Fruit fly (Drosophila melanogaster) whole organism, embryonic: ENCODE measurements around the gene Sik2.
A peak's percentile ranks its signal among the peaks of the same experiment; 100 is the strongest.

Source experiments
- Ada2b ChIP-seq: fragments of 200-800 bp; sonication (Bioruptor generic); IDR thresholded peaks from 2 replicates; pipeline ENCODE4 v1.3.6; 2022; ENCODE audit warnings: missing biosample characterization, missing genetic modification characterization
- Atf6 ChIP-seq: fragments of 200-800 bp; sonication (Bioruptor generic); IDR thresholded peaks from 2 replicates; pipeline ENCODE4 v1.3.6; 2022; ENCODE audit warnings: missing biosample characterization, missing genetic modification characterization
- CG11723 ChIP-seq: fragments of 200-800 bp; sonication (Bioruptor generic); optimal IDR thresholded peaks from 2 replicates; lab custom pipeline; 2017; ENCODE audit warnings: missing biosample characterization, mild to moderate bottlenecking, missing genetic modification characterization
- CG12744 ChIP-seq: fragments of 200-800 bp; sonication (Bioruptor generic); optimal IDR thresholded peaks from 2 replicates; lab custom pipeline; 2016; ENCODE audit warnings: missing biosample characterization, missing genetic modification characterization
- CG15269 ChIP-seq: fragments of 200-800 bp; sonication (Bioruptor generic); optimal IDR thresholded peaks from 2 replicates; lab custom pipeline; 2018; ENCODE audit warnings: missing biosample characterization, mild to moderate bottlenecking, missing genetic modification characterization, moderate library complexity
- CG1529 ChIP-seq: fragments of 200-800 bp; sonication (Bioruptor generic); optimal IDR thresholded peaks from 3 replicates; lab custom pipeline; 2018; ENCODE audit warnings: missing biosample characterization, missing genetic modification characterization
- CG1602 ChIP-seq: fragments of 200-800 bp; sonication (Bioruptor generic); optimal IDR thresholded peaks from 3 replicates; lab custom pipeline; 2016; ENCODE audit warnings: missing biosample characterization, missing genetic modification characterization
- CG17359 ChIP-seq: fragments of 200-800 bp; sonication (Bioruptor generic); optimal IDR thresholded peaks from 3 replicates; lab custom pipeline; 2018; ENCODE audit warnings: missing biosample characterization, mild to moderate bottlenecking, missing genetic modification characterization, moderate library complexity
- CG1832 ChIP-seq: fragments of 200-800 bp; sonication (Bioruptor generic); optimal IDR thresholded peaks from 2 replicates; lab custom pipeline; 2017; ENCODE audit warnings: missing biosample characterization, mild to moderate bottlenecking, missing genetic modification characterization, inconsistent platforms
- CG30431 ChIP-seq: fragments of 200-800 bp; sonication (Bioruptor generic); optimal IDR thresholded peaks from 2 replicates; lab custom pipeline; 2017; ENCODE audit warnings: missing biosample characterization, missing genetic modification characterization
- CG32772 ChIP-seq: fragments of 200-800 bp; sonication (Bioruptor generic); IDR thresholded peaks from 2 replicates; pipeline ENCODE4 v1.3.6; 2022; ENCODE audit warnings: missing biosample characterization, missing genetic modification characterization
- CG34376 ChIP-seq: fragments of 200-800 bp; sonication (Bioruptor generic); optimal IDR thresholded peaks from 2 replicates; lab custom pipeline; 2018; ENCODE audit warnings: missing biosample characterization, mild to moderate bottlenecking, missing genetic modification characterization
- CG6854 ChIP-seq: fragments of 200-800 bp; sonication (Bioruptor generic); optimal IDR thresholded peaks from 3 replicates; lab custom pipeline; 2017; ENCODE audit warnings: missing biosample characterization, mild to moderate bottlenecking, missing genetic modification characterization
- CG8924 ChIP-seq: fragments of 200-800 bp; optimal IDR thresholded peaks from 3 replicates; lab custom pipeline; 2019; ENCODE audit warnings: missing biosample characterization, mild to moderate bottlenecking, missing genetic modification characterization, moderate library complexity
- CG9932 ChIP-seq: fragments of 200-800 bp; sonication (Bioruptor generic); IDR thresholded peaks from 2 replicates; pipeline ENCODE4 v1.3.6; 2022; ENCODE audit warnings: missing biosample characterization, missing genetic modification characterization
- CTCF ChIP-seq: fragments of 200-800 bp; sonication (Bioruptor generic); optimal IDR thresholded peaks from 2 replicates; lab custom pipeline; 2017; ENCODE audit warnings: missing biosample characterization, mild to moderate bottlenecking, missing genetic modification characterization, moderate library complexity
- CrebB ChIP-seq: fragments of 200-800 bp; sonication (Bioruptor generic); optimal IDR thresholded peaks from 3 replicates; lab custom pipeline; 2018; ENCODE audit warnings: missing biosample characterization, mild to moderate bottlenecking, missing genetic modification characterization
- D19A ChIP-seq: fragments of 200-800 bp; optimal IDR thresholded peaks from 3 replicates; lab custom pipeline; 2019; ENCODE audit warnings: missing biosample characterization, mild to moderate bottlenecking, missing genetic modification characterization, moderate library complexity
- Deaf1 ChIP-seq: fragments of 200-800 bp; optimal IDR thresholded peaks from 3 replicates; lab custom pipeline; 2019; ENCODE audit warnings: missing biosample characterization, mild to moderate bottlenecking, missing genetic modification characterization, moderate library complexity
- Dip2 ChIP-seq: fragments of 200-800 bp; sonication (Bioruptor generic); IDR thresholded peaks from 2 replicates; pipeline ENCODE4 v1.3.6; 2022; ENCODE audit warnings: missing biosample characterization, missing genetic modification characterization
- Dip3 ChIP-seq: fragments of 200-800 bp; sonication (Bioruptor generic); optimal IDR thresholded peaks from 3 replicates; lab custom pipeline; 2016; ENCODE audit warnings: missing biosample characterization, missing genetic modification characterization
- Drgx ChIP-seq: fragments of 200-800 bp; sonication (Bioruptor generic); IDR thresholded peaks from 2 replicates; pipeline ENCODE4 v1.3.6; 2022; ENCODE audit warnings: missing biosample characterization, missing genetic modification characterization
- ERR ChIP-seq: fragments of 200-800 bp; sonication (Bioruptor generic); optimal IDR thresholded peaks from 2 replicates; lab custom pipeline; 2016; ENCODE audit warnings: missing biosample characterization, missing genetic modification characterization
- Gsc ChIP-seq: fragments of 200-800 bp; sonication (Bioruptor generic); IDR thresholded peaks from 2 replicates; pipeline ENCODE4 v1.3.6; 2022; ENCODE audit warnings: missing biosample characterization, missing genetic modification characterization
- HLH4C ChIP-seq: fragments of 200-800 bp; sonication (Bioruptor generic); IDR thresholded peaks from 3 replicates; pipeline ENCODE4 v1.3.6; 2022; ENCODE audit warnings: missing biosample characterization, missing genetic modification characterization; ENCODE audit not compliant: partially characterized antibody
- HmgD ChIP-seq: fragments of 200-800 bp; sonication (Bioruptor generic); optimal IDR thresholded peaks from 3 replicates; lab custom pipeline; 2016; ENCODE audit warnings: missing biosample characterization, missing genetic modification characterization
- Hr3 ChIP-seq: fragments of 200-800 bp; sonication (Bioruptor generic); optimal IDR thresholded peaks from 3 replicates; lab custom pipeline; 2016; ENCODE audit warnings: missing biosample characterization, missing genetic modification characterization
- Hr78 ChIP-seq, 2 experiments: fragments of 200-800 bp in 1 of 2; fragments of >200 bp in 1 of 2; sonication (Bioruptor generic) in 1 of 2; optimal IDR thresholded peaks; 2 replicates each; lab custom pipeline; 2017 to 2019; ENCODE audit warnings: missing biosample characterization in 2 of 2, missing genetic modification characterization in 2 of 2, mild to moderate bottlenecking in 1 of 2, moderate library complexity in 1 of 2
- Lim3 ChIP-seq: fragments of 200-800 bp; sonication (Bioruptor generic); IDR thresholded peaks from 2 replicates; pipeline ENCODE4 v1.3.6; 2022; ENCODE audit warnings: missing biosample characterization, missing genetic modification characterization
- Max ChIP-seq: fragments of 200-800 bp; sonication (Bioruptor generic); optimal IDR thresholded peaks from 2 replicates; lab custom pipeline; 2016; ENCODE audit warnings: missing biosample characterization, mild to moderate bottlenecking, missing genetic modification characterization
- Mrtf ChIP-seq: fragments of 200-800 bp; sonication (Bioruptor generic); IDR thresholded peaks from 3 replicates; pipeline ENCODE4 v1.3.6; 2022; ENCODE audit warnings: missing biosample characterization, missing genetic modification characterization
- Nf-YA ChIP-seq: fragments of 200-800 bp; sonication (Bioruptor generic); IDR thresholded peaks from 2 replicates; pipeline ENCODE4 v1.3.6; 2022; ENCODE audit warnings: missing biosample characterization, missing genetic modification characterization
- Six4 ChIP-seq: fragments of 200-800 bp; sonication (Bioruptor generic); optimal IDR thresholded peaks from 2 replicates; lab custom pipeline; 2016; ENCODE audit warnings: missing biosample characterization, missing genetic modification characterization
- Sox102F ChIP-seq: fragments of 200-800 bp; sonication (Bioruptor generic); optimal IDR thresholded peaks from 2 replicates; lab custom pipeline; 2018; ENCODE audit warnings: missing biosample characterization, mild to moderate bottlenecking, missing genetic modification characterization, moderate library complexity
- Usf ChIP-seq: fragments of 200-800 bp; sonication (Bioruptor generic); optimal IDR thresholded peaks from 2 replicates; lab custom pipeline; 2017; ENCODE audit warnings: missing genotype, missing biosample characterization, missing genetic modification characterization
- abd-A ChIP-seq: fragments of 200-800 bp; sonication (Bioruptor generic); optimal IDR thresholded peaks from 3 replicates; lab custom pipeline; 2019; ENCODE audit warnings: missing biosample characterization, mild to moderate bottlenecking, missing genetic modification characterization, moderate library complexity
- bcd ChIP-seq: fragments of 200-800 bp; sonication (Bioruptor generic); optimal IDR thresholded peaks from 2 replicates; lab custom pipeline; 2017; ENCODE audit warnings: missing biosample characterization, mild to moderate bottlenecking, missing genetic modification characterization
- fd96Cb ChIP-seq: fragments of 200-800 bp; sonication (Bioruptor generic); optimal IDR thresholded peaks from 2 replicates; lab custom pipeline; 2018; ENCODE audit warnings: missing biosample characterization, mild to moderate bottlenecking, missing genetic modification characterization, moderate library complexity
- gce ChIP-seq: fragments of 200-800 bp; sonication (Bioruptor generic); IDR thresholded peaks from 3 replicates; pipeline ENCODE4 v1.3.6; 2022; ENCODE audit warnings: missing biosample characterization, missing genetic modification characterization
- insv ChIP-seq, 2 experiments: fragments of 200-800 bp; sonication (Bioruptor generic); optimal IDR thresholded peaks; 3 replicates each; lab custom pipeline; 2016 to 2018; ENCODE audit warnings: missing biosample characterization in 2 of 2, missing genetic modification characterization in 2 of 2
- jumu ChIP-seq: fragments of 200-800 bp; sonication (Bioruptor generic); optimal IDR thresholded peaks from 3 replicates; lab custom pipeline; 2016; ENCODE audit warnings: missing biosample characterization, missing genetic modification characterization
- kni ChIP-seq: fragments of 200-800 bp; sonication (Bioruptor generic); optimal IDR thresholded peaks from 3 replicates; lab custom pipeline; 2017; ENCODE audit warnings: mild to moderate bottlenecking, missing biosample characterization, missing genetic modification reagents, missing genetic modification characterization
- luna ChIP-seq: fragments of 200-800 bp; sonication (Bioruptor generic); optimal IDR thresholded peaks from 2 replicates; lab custom pipeline; 2016; ENCODE audit warnings: missing biosample characterization, missing genetic modification characterization
- pros ChIP-seq: fragments of 200-800 bp; sonication (Bioruptor generic); optimal IDR thresholded peaks from 3 replicates; lab custom pipeline; 2019; ENCODE audit warnings: missing biosample characterization, mild to moderate bottlenecking, missing genetic modification characterization, moderate library complexity
- psq ChIP-seq: fragments of 200-800 bp; sonication (Bioruptor generic); optimal IDR thresholded peaks from 2 replicates; lab custom pipeline; 2017; ENCODE audit warnings: missing biosample characterization, missing genetic modification characterization
- ranshi ChIP-seq: fragments of 200-800 bp; sonication (Bioruptor generic); IDR thresholded peaks from 2 replicates; pipeline ENCODE4 v1.3.6; 2022; ENCODE audit warnings: missing biosample characterization, missing genetic modification characterization
- repo ChIP-seq: fragments of 200-800 bp; sonication (Bioruptor generic); optimal IDR thresholded peaks from 2 replicates; lab custom pipeline; 2016; ENCODE audit warnings: missing biosample characterization, missing genetic modification characterization
- row ChIP-seq: fragments of 200-800 bp; sonication (Bioruptor generic); IDR thresholded peaks from 3 replicates; pipeline ENCODE4 v1.3.6; 2022; ENCODE audit warnings: missing biosample characterization, missing genetic modification characterization
- seq ChIP-seq: fragments of 200-800 bp; sonication (Bioruptor generic); IDR thresholded peaks from 2 replicates; pipeline ENCODE4 v1.3.6; 2022; ENCODE audit warnings: missing biosample characterization, missing genetic modification characterization
- so ChIP-seq: fragments of 200-800 bp; sonication (Bioruptor generic); IDR thresholded peaks from 3 replicates; pipeline ENCODE4 v1.3.6; 2022; ENCODE audit warnings: missing biosample characterization, missing genetic modification characterization
- twi ChIP-seq: fragments of 200-800 bp; optimal IDR thresholded peaks from 2 replicates; lab custom pipeline; 2019; ENCODE audit warnings: missing biosample characterization, mild to moderate bottlenecking, missing genetic modification characterization, moderate library complexity
- usp ChIP-seq: fragments of >200 bp; optimal IDR thresholded peaks from 2 replicates; lab custom pipeline; 2017; ENCODE audit warnings: missing biosample characterization, missing genetic modification characterization
- yki ChIP-seq: fragments of >200 bp; optimal IDR thresholded peaks from 3 replicates; lab custom pipeline; 2018

Gene Sik2

dm6 chrX:2036800-2037488 is 24.8 kb downstream of the Sik2 start (continued):
- TF ChIP-seq so (GFP tag; lab: Robert Waterston, UW) (no peak), luna (no peak), CTCF (no peak), CG8924 (tag; lab: Kevin White, UChicago) (no peak), CG6854 (GFP tag; lab: Kevin White, UChicago) (no peak), Dip3 (GFP tag; lab: Kevin White, UChicago) (no peak), Gsc (no peak), Nf-YA (GFP tag; lab: Robert Waterston, UW) (no peak), ranshi (GFP tag; lab: Robert Waterston, UW) (no peak), Sox102F (GFP tag; lab: Kevin White, UChicago) (peak; percentile 41), CG32772 (no peak), Ada2b (GFP tag; lab: Robert Waterston, UW) (no peak), pros (GFP tag; lab: Kevin White, UChicago) (no peak), Hr78 (GFP tag; optimal IDR thresholded peaks at IDR 0.05; lab: Kevin White, UChicago) (no peak), Mrtf (GFP tag; lab: Robert Waterston, UW) (no peak), Deaf1 (tag; lab: Kevin White, UChicago) (no peak), seq (GFP tag; lab: Robert Waterston, UW) (0 out of 2 replicates have a peak, but pooled peaks have one; percentile 25), CG1529 (GFP tag; lab: Kevin White, UChicago) (peak; percentile 4), CrebB (no peak), Atf6 (no peak), insv (GFP tag; optimal IDR thresholded peaks at IDR 0.05; lab: Kevin White, UChicago) (no peak), jumu (peak; percentile 32), Six4 (peak; percentile 16), bcd (GFP tag; lab: Kevin White, UChicago) (peak; percentile 4), Dip2 (GFP tag; lab: Robert Waterston, UW) (no peak), CG11723 (no peak), twi (no peak), Hr3 (GFP tag; lab: Kevin White, UChicago) (peak; percentile 25), HmgD (GFP tag; lab: Kevin White, UChicago) (no peak), kni (GFP tag; lab: Kevin White, UChicago) (no peak), Lim3 (GFP tag; lab: Robert Waterston, UW) (no peak), D19A (peak; percentile 5), usp (GFP tag; lab: Kevin White, UChicago) (no peak), repo (GFP tag; lab: Kevin White, UChicago) (no peak), Drgx (GFP tag; lab: Robert Waterston, UW) (no peak), CG1602 (GFP tag; lab: Kevin White, UChicago) (no peak), Max (GFP tag; lab: Kevin White, UChicago) (no peak), psq (GFP tag; lab: Kevin White, UChicago) (no peak), abd-A (tag; lab: Kevin White, UChicago) (no peak), yki (lab: Kevin White, UChicago) (no peak), ERR (no peak), CG30431 (GFP tag; lab: Kevin White, UChicago) (peak; percentile 19), CG17359 (tag; lab: Kevin White, UChicago) (peak; percentile 17), gce (no peak), row (GFP tag; lab: Robert Waterston, UW) (peak; percentile 92), CG1832 (no peak), CG15269 (no peak), CG9932 (no peak), CG12744 (GFP tag; lab: Kevin White, UChicago) (no peak), CG34376 (no peak), HLH4C (GFP tag; lab: Robert Waterston, UW) (no peak), fd96Cb (no peak), Usf (GFP tag; lab: Kevin White, UChicago) (no peak)
